6 worm cellular contexts compared by ENCODE assay signal in genomic region chrIII:3716073-3716659, ce11.
A peak's percentile ranks its signal among the peaks of the same experiment; 100 is the strongest.
TF ChIP-seq lines count a peak whose summit lies in the region.

No protein-coding gene starts in this region.

TF ChIP-seq in whole organism, L3 larva, 47 proteins besides CTCF, POLR2A, EP300 and RAD21:
- TF ChIP-seq R02D3.7 (tag; optimal IDR thresholded peaks at IDR 0.05; lab: Kevin White, UChicago) (peak; percentile 62), hmg-11 (tag; optimal IDR thresholded peaks at IDR 0.05; lab: Kevin White, UChicago) (peak; percentile 9), nhr-11 (tag; optimal IDR thresholded peaks at IDR 0.05; lab: Kevin White, UChicago) (no peak)

TF ChIP-seq in whole organism, L4 larva, 104 proteins besides CTCF, POLR2A, EP300 and RAD21:
- peak; percentile 45 for TF ChIP-seq R02D3.7 (tag; optimal IDR thresholded peaks at IDR 0.05; lab: Kevin White, UChicago)
- TF ChIP-seq vab-7 (GFP tag; IDR thresholded peaks at IDR 0.05; lab: Robert Waterston, UW) = no peak
- no peak for TF ChIP-seq ces-1 (GFP tag; optimal IDR thresholded peaks at IDR 0.05; lab: Kevin White, UChicago)
- no peak for TF ChIP-seq skn-1 (tag; optimal IDR thresholded peaks at IDR 0.05; lab: Kevin White, UChicago)
- TF ChIP-seq lin-38 (GFP tag; IDR thresholded peaks at IDR 0.05; lab: Robert Waterston, UW) = peak; percentile 63
- TF ChIP-seq ceh-20 (GFP tag; IDR thresholded peaks at IDR 0.05; lab: Robert Waterston, UW) = no peak
- no peak for TF ChIP-seq tra-1 (GFP tag; IDR thresholded peaks at IDR 0.05; lab: Robert Waterston, UW)
TF ChIP-seq in whole organism, L4 larva: peak in this region for 2.

TF ChIP-seq in whole organism, late embryonic, 69 proteins besides CTCF, POLR2A, EP300 and RAD21:
- TF ChIP-seq tbx-2 (tag; optimal IDR thresholded peaks at IDR 0.05; lab: Kevin White, UChicago) = peak; percentile 16
- TF ChIP-seq ceh-6 (GFP tag; optimal IDR thresholded peaks at IDR 0.05; lab: Kevin White, UChicago) = no peak

TF ChIP-seq in whole organism, midembryonic, 9 proteins besides CTCF, POLR2A, EP300 and RAD21:
- TF ChIP-seq tab-1 (GFP tag; IDR thresholded peaks at IDR 0.05; lab: Robert Waterston, UW) (no peak), ref-1 (GFP tag; conservative IDR thresholded peaks at IDR 0.05; lab: Robert Waterston, UW) (no peak), flt-1 (GFP tag; IDR thresholded peaks at IDR 0.05; lab: Robert Waterston, UW) (no peak), klf-2 (GFP tag; conservative IDR thresholded peaks at IDR 0.05; lab: Robert Waterston, UW) (0 out of 2 replicates have a peak, but pooled peaks have one; percentile 51), ztf-23 (GFP tag; IDR thresholded peaks at IDR 0.05; lab: Robert Waterston, UW) (0 out of 2 replicates have a peak, but pooled peaks have one; percentile 32), cog-1 (tag; optimal IDR thresholded peaks at IDR 0.05; lab: Kevin White, UChicago) (peak; percentile 24)

TF ChIP-seq in whole organism, mixed stage, embryonic, 35 proteins besides CTCF, POLR2A, EP300 and RAD21:
- no peak for TF ChIP-seq pha-4 (tag; optimal IDR thresholded peaks at IDR 0.05; lab: Kevin White, UChicago)
- no peak for TF ChIP-seq flh-1 (GFP tag; optimal IDR thresholded peaks at IDR 0.05; lab: Kevin White, UChicago)
- peak; percentile 30 for TF ChIP-seq mep-1 (tag; optimal IDR thresholded peaks at IDR 0.05; lab: Kevin White, UChicago)
- TF ChIP-seq drap-1 (GFP tag; optimal IDR thresholded peaks at IDR 0.05; lab: Kevin White, UChicago) = no peak
- TF ChIP-seq ham-2 (GFP tag; optimal IDR thresholded peaks at IDR 0.05; lab: Kevin White, UChicago) = no peak
- TF ChIP-seq elt-3 (tag; optimal IDR thresholded peaks at IDR 0.05; lab: Kevin White, UChicago) = no peak
- no peak for TF ChIP-seq bed-3 (GFP tag; optimal IDR thresholded peaks at IDR 0.05; lab: Kevin White, UChicago)
TF ChIP-seq in whole organism, mixed stage, embryonic: peak in this region for 1.

TF ChIP-seq in whole organism, young adult, 124 proteins besides CTCF, POLR2A, EP300 and RAD21:
- TF ChIP-seq pha-4 (tag; optimal IDR thresholded peaks at IDR 0.05; lab: Kevin White, UChicago) (no peak), mcd-1 (GFP tag; IDR thresholded peaks at IDR 0.05; lab: Robert Waterston, UW) (peak; percentile 51; the same call in 1 of the 2 replicates)
